Worm (Caenorhabditis elegans) whole organism, L1 larva: ENCODE data around the gene Y70C5A.2.

ENCODE experiments used
- C34B4.2 ChIP-seq: sonication (generic microtip); optimal IDR thresholded peaks from 2 replicates; lab custom pipeline; 2017; ENCODE audit warnings: mild to moderate bottlenecking, missing genetic modification characterization, missing compliant biosample characterization
- F16B12.6 ChIP-seq: fragments of 150-350 bp; optimal IDR thresholded peaks from 2 replicates; lab custom pipeline; 2014; ENCODE audit warnings: missing biosample characterization, missing genetic modification characterization
- Y116A8C.19 ChIP-seq: sonication (generic microtip); optimal IDR thresholded peaks from 2 replicates; lab custom pipeline; 2016; ENCODE audit warnings: missing compliant biosample characterization, missing genetic modification characterization, borderline replicate concordance
- aha-1 ChIP-seq: fragments of 150-350 bp; optimal IDR thresholded peaks from 2 replicates; lab custom pipeline; 2014; ENCODE audit warnings: missing biosample characterization, missing genetic modification characterization
- alr-1 ChIP-seq: fragments of 200-800 bp; sonication (Bioruptor generic); optimal IDR thresholded peaks from 2 replicates; lab custom pipeline; 2018; ENCODE audit warnings: borderline replicate concordance, mild to moderate bottlenecking, missing genetic modification characterization, missing compliant biosample characterization
- ama-1 ChIP-seq: fragments of 150-350 bp; optimal IDR thresholded peaks from 2 replicates; lab custom pipeline; 2014
- ceh-8 ChIP-seq: fragments of 200-800 bp; sonication (Bioruptor generic); optimal IDR thresholded peaks from 2 replicates; lab custom pipeline; 2018; ENCODE audit warnings: mild to moderate bottlenecking, missing genetic modification characterization, moderate library complexity, missing compliant biosample characterization
- ceh-88 ChIP-seq: fragments of 200-800 bp; sonication (Bioruptor generic); IDR thresholded peaks from 2 replicates; pipeline ENCODE4 v1.3.6; 2022; ENCODE audit warnings: missing genetic modification characterization, missing compliant biosample characterization
- ceh-90 ChIP-seq: sonication (generic microtip); optimal IDR thresholded peaks from 2 replicates; lab custom pipeline; 2016; ENCODE audit warnings: missing genetic modification characterization, missing compliant biosample characterization
- ces-1 ChIP-seq: fragments of 150-350 bp; optimal IDR thresholded peaks from 2 replicates; lab custom pipeline; 2014; ENCODE audit warnings: missing biosample characterization, missing genetic modification reagents, missing genetic modification characterization
- dsc-1 ChIP-seq: sonication (generic microtip); optimal IDR thresholded peaks from 2 replicates; lab custom pipeline; 2016; ENCODE audit warnings: mild to moderate bottlenecking, missing genetic modification characterization, missing compliant biosample characterization
- efl-1 ChIP-seq, 4 experiments: fragments of 150-350 bp; optimal IDR thresholded peaks in 3 of 4; peaks in 1 of 4; 1 replicate in 1 of 4; 2 replicates in 3 of 4; lab custom pipeline; 2014; ENCODE audit warnings: missing biosample characterization in 2 of 4, missing genetic modification characterization in 2 of 4, missing genetic modification reagents in 2 of 4
- efl-3 ChIP-seq: fragments of 200-800 bp; sonication (Bioruptor generic); optimal IDR thresholded peaks from 2 replicates; lab custom pipeline; 2018; ENCODE audit warnings: mild to moderate bottlenecking, missing genetic modification characterization, missing compliant biosample characterization
- egl-13 ChIP-seq: sonication (generic microtip); optimal IDR thresholded peaks from 2 replicates; lab custom pipeline; 2016; ENCODE audit warnings: missing genotype, missing genetic modification reagents, missing genetic modification characterization, missing compliant biosample characterization
- elt-2 ChIP-seq: sonication (generic microtip); optimal IDR thresholded peaks from 2 replicates; lab custom pipeline; 2016; ENCODE audit warnings: missing genetic modification characterization, mild to moderate bottlenecking, inconsistent platforms, missing compliant biosample characterization, missing genetic modification reagents
- elt-3 ChIP-seq, 6 experiments: fragments of 150-350 bp in 1 of 6; sonication (generic microtip); optimal IDR thresholded peaks; 2 replicates each; lab custom pipeline; 2017 to 2018; ENCODE audit warnings: missing biosample characterization in 6 of 6, missing genetic modification characterization in 6 of 6, inconsistent platforms in 1 of 6
- ets-5 ChIP-seq: fragments of 200-800 bp; sonication (Bioruptor generic); IDR thresholded peaks from 2 replicates; pipeline ENCODE4 v1.3.6; 2022; ENCODE audit warnings: missing genetic modification characterization, missing compliant biosample characterization
- fkh-4 ChIP-seq: sonication (generic microtip); optimal IDR thresholded peaks from 2 replicates; lab custom pipeline; 2016; ENCODE audit warnings: missing compliant biosample characterization, missing genetic modification characterization, borderline replicate concordance
- fkh-8 ChIP-seq: sonication (generic microtip); optimal IDR thresholded peaks from 2 replicates; lab custom pipeline; 2016; ENCODE audit warnings: mild to moderate bottlenecking, missing genetic modification characterization, missing compliant biosample characterization
- fos-1 ChIP-seq: fragments of 150-350 bp; optimal IDR thresholded peaks from 2 replicates; lab custom pipeline; 2014; ENCODE audit warnings: missing biosample characterization, missing genetic modification characterization
- grh-1 ChIP-seq: fragments of 200-800 bp; sonication (Bioruptor generic); IDR thresholded peaks from 2 replicates; pipeline ENCODE4 v1.3.6; 2022; ENCODE audit warnings: missing genetic modification reagents, missing genetic modification characterization, missing compliant biosample characterization
- hlh-17 ChIP-seq: fragments of 200-800 bp; sonication (Bioruptor generic); optimal IDR thresholded peaks from 2 replicates; lab custom pipeline; 2018; ENCODE audit warnings: missing genetic modification characterization, mild to moderate bottlenecking, missing compliant biosample characterization, moderate library complexity, borderline replicate concordance
- irx-1 ChIP-seq: sonication (generic microtip); optimal IDR thresholded peaks from 2 replicates; lab custom pipeline; 2016; ENCODE audit warnings: missing genetic modification characterization, missing compliant biosample characterization
- isw-1 ChIP-seq: fragments of 200-800 bp; sonication (Bioruptor generic); IDR thresholded peaks from 2 replicates; pipeline ENCODE4 v1.3.6; 2022; ENCODE audit warnings: missing genetic modification characterization, missing compliant biosample characterization
- lin-13 ChIP-seq: fragments of 150-350 bp; optimal IDR thresholded peaks from 2 replicates; lab custom pipeline; 2014; ENCODE audit warnings: missing biosample characterization, missing genetic modification reagents, missing genetic modification characterization
- lin-14 ChIP-seq: fragments of 200-800 bp; sonication (Bioruptor generic); optimal IDR thresholded peaks from 2 replicates; lab custom pipeline; 2018; ENCODE audit warnings: mild to moderate bottlenecking, missing genetic modification characterization, moderate library complexity, missing compliant biosample characterization
- lin-39 ChIP-seq: fragments of 150-350 bp; optimal IDR thresholded peaks from 2 replicates; lab custom pipeline; 2014; ENCODE audit warnings: missing biosample characterization, missing genetic modification reagents, missing genetic modification characterization
- lir-3 ChIP-seq: sonication (generic microtip); optimal IDR thresholded peaks from 2 replicates; lab custom pipeline; 2016; ENCODE audit warnings: mild to moderate bottlenecking, missing genetic modification characterization, moderate library complexity, missing compliant biosample characterization; ENCODE audit not compliant: poor library complexity
- lsy-2 ChIP-seq, 2 experiments: fragments of 150-350 bp; optimal IDR thresholded peaks; 2 replicates each; lab custom pipeline; 2014; ENCODE audit warnings: missing biosample characterization in 2 of 2, missing genetic modification characterization in 2 of 2
- mab-9 ChIP-seq: fragments of 200-800 bp; sonication (Bioruptor generic); IDR thresholded peaks from 2 replicates; pipeline ENCODE4 v1.3.6; 2022; ENCODE audit warnings: missing genetic modification reagents, missing genetic modification characterization, missing compliant biosample characterization
- mdl-1 ChIP-seq, 2 experiments: fragments of 150-350 bp; optimal IDR thresholded peaks; 2 replicates each; lab custom pipeline; 2014 to 2017; ENCODE audit warnings: missing biosample characterization in 2 of 2, missing genetic modification characterization in 2 of 2, inconsistent platforms in 1 of 2
- nhr-11 ChIP-seq: fragments of 150-350 bp; optimal IDR thresholded peaks from 2 replicates; lab custom pipeline; 2014; ENCODE audit warnings: missing biosample characterization, missing genetic modification characterization
- nhr-12 ChIP-seq: sonication (generic microtip); optimal IDR thresholded peaks from 2 replicates; lab custom pipeline; 2017; ENCODE audit warnings: missing biosample characterization, missing genetic modification characterization
- nhr-19 ChIP-seq: fragments of 200-800 bp; sonication (Bioruptor generic); conservative IDR thresholded peaks from 2 replicates; pipeline ENCODE4 v1.3.6; 2022; ENCODE audit warnings: missing genetic modification characterization, missing compliant biosample characterization
- nhr-20 ChIP-seq: sonication (generic microtip); optimal IDR thresholded peaks from 2 replicates; lab custom pipeline; 2016; ENCODE audit warnings: mild to moderate bottlenecking, missing genetic modification characterization, missing compliant biosample characterization
- nhr-237 ChIP-seq: fragments of 150-350 bp; optimal IDR thresholded peaks from 2 replicates; lab custom pipeline; 2014; ENCODE audit warnings: missing biosample characterization, missing genetic modification characterization
- nhr-28 ChIP-seq: fragments of 150-350 bp; optimal IDR thresholded peaks from 2 replicates; lab custom pipeline; 2014; ENCODE audit warnings: missing biosample characterization, missing genetic modification characterization
- nhr-47 ChIP-seq: sonication (generic microtip); optimal IDR thresholded peaks from 2 replicates; lab custom pipeline; 2016; ENCODE audit warnings: mild to moderate bottlenecking, missing genetic modification characterization, moderate library complexity, missing compliant biosample characterization
- nhr-71 ChIP-seq: sonication (generic microtip); optimal IDR thresholded peaks from 2 replicates; lab custom pipeline; 2016; ENCODE audit warnings: mild to moderate bottlenecking, missing genetic modification characterization, moderate library complexity, missing compliant biosample characterization
- nhr-84 ChIP-seq: sonication (generic microtip); optimal IDR thresholded peaks from 2 replicates; lab custom pipeline; 2017; ENCODE audit warnings: missing biosample characterization, missing genetic modification characterization
- nhr-85 ChIP-seq: sonication (generic microtip); peaks from one replicate; lab custom pipeline; 2016; ENCODE audit warnings: missing genetic modification characterization, inconsistent platforms, missing compliant biosample characterization
- nhr-90 ChIP-seq: sonication (generic microtip); optimal IDR thresholded peaks from 2 replicates; lab custom pipeline; 2016; ENCODE audit warnings: mild to moderate bottlenecking, missing genetic modification characterization, missing compliant biosample characterization; ENCODE audit not compliant: poor library complexity
- pag-3 ChIP-seq: sonication (generic microtip); optimal IDR thresholded peaks from 2 replicates; lab custom pipeline; 2017; ENCODE audit warnings: missing genetic modification characterization, mild to moderate bottlenecking, missing compliant biosample characterization, antibody characterized with exemption, borderline replicate concordance; ENCODE audit not compliant: insufficient read depth
- skn-1 ChIP-seq: fragments of 150-350 bp; optimal IDR thresholded peaks from 2 replicates; lab custom pipeline; 2014; ENCODE audit warnings: missing biosample characterization, missing genetic modification characterization
- snpc-4 ChIP-seq: fragments of 150-350 bp; optimal IDR thresholded peaks from 2 replicates; lab custom pipeline; 2014; ENCODE audit warnings: missing biosample characterization, missing genetic modification characterization
- snu-23 ChIP-seq: sonication (generic microtip); optimal IDR thresholded peaks from 2 replicates; lab custom pipeline; 2016; ENCODE audit warnings: missing genetic modification characterization, missing compliant biosample characterization
- sox-4 ChIP-seq: sonication (generic microtip); optimal IDR thresholded peaks from 2 replicates; lab custom pipeline; 2016; ENCODE audit warnings: missing genetic modification characterization, missing compliant biosample characterization
- sup-37 ChIP-seq: fragments of 200-800 bp; sonication (Bioruptor generic); optimal IDR thresholded peaks from 2 replicates; lab custom pipeline; 2018; ENCODE audit warnings: mild to moderate bottlenecking, missing genetic modification characterization, missing compliant biosample characterization
- tlp-1 ChIP-seq: fragments of 150-350 bp; optimal IDR thresholded peaks from 2 replicates; lab custom pipeline; 2014; ENCODE audit warnings: missing biosample characterization, missing genetic modification characterization
- unc-30 ChIP-seq: sonication (generic microtip); optimal IDR thresholded peaks from 2 replicates; lab custom pipeline; 2017; ENCODE audit warnings: missing biosample characterization, missing genetic modification characterization
- unc-98 ChIP-seq: fragments of 200-800 bp; sonication (Bioruptor generic); IDR thresholded peaks from 2 replicates; pipeline ENCODE4 v1.3.6; 2022; ENCODE audit warnings: missing genetic modification characterization, missing compliant biosample characterization
- zip-4 ChIP-seq: fragments of 200-800 bp; sonication (Bioruptor generic); optimal IDR thresholded peaks from 2 replicates; lab custom pipeline; 2018; ENCODE audit warnings: mild to moderate bottlenecking, missing genetic modification characterization, moderate library complexity, missing compliant biosample characterization
- ztf-11 ChIP-seq, 2 experiments: sonication (generic microtip); optimal IDR thresholded peaks; 2 replicates each; lab custom pipeline; 2016 to 2017; ENCODE audit warnings: missing genetic modification characterization in 2 of 2, missing biosample characterization in 1 of 2, missing compliant biosample characterization in 1 of 2

Y70C5A.2 gene

DNA sequence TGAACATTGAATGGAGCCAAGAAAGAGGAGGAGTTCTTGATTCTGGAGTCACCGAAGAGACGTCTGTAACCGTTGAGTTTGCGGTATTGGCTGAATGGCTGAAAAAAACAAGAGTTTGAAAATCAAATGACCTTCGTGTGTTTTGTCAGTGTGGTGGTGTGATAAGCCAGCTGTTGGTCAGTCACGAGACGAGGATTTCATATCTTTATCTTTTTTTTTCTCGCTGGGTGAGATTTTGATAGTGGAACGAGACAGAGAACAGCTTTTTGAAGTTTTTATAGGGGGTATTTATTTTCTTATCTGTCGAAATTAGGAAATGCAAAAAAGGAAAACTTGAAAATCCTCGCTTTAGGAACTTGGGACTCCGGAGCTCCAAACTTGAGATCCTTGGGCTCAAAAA lies 28.5 kb downstream of the Y70C5A.2 start:
- TF ChIP-seq lsy-2 (tag; optimal IDR thresholded peaks at IDR 0.05; lab: Kevin White, UChicago) (peak; percentile 16), lir-3 (tag; lab: Kevin White, UChicago) (peak; percentile 12), mab-9 (GFP tag; lab: Robert Waterston, UW) (no peak), skn-1 (tag; lab: Kevin White, UChicago) (no peak), nhr-90 (tag; lab: Kevin White, UChicago) (no peak), nhr-237 (no peak), nhr-47 (tag; lab: Kevin White, UChicago) (no peak), elt-3 (tag; optimal IDR thresholded peaks at IDR 0.05; lab: Kevin White, UChicago) (peak in 1 of 6 experiments; percentile 47), ets-5 (GFP tag; lab: Robert Waterston, UW) (no peak), egl-13 (tag; lab: Kevin White, UChicago) (no peak), alr-1 (tag; lab: Kevin White, UChicago) (no peak), hlh-17 (GFP tag; lab: Kevin White, UChicago) (no peak), unc-98 (GFP tag; lab: Robert Waterston, UW) (no peak), zip-4 (no peak), sox-4 (tag; lab: Kevin White, UChicago) (no peak), lin-13 (GFP tag; lab: Kevin White, UChicago) (no peak), efl-3 (GFP tag; lab: Kevin White, UChicago) (no peak), mdl-1 (tag; optimal IDR thresholded peaks at IDR 0.05; lab: Kevin White, UChicago) (no peak), nhr-84 (tag; lab: Kevin White, UChicago) (no peak), nhr-71 (tag; lab: Kevin White, UChicago) (peak; percentile 60), sup-37 (GFP tag; lab: Kevin White, UChicago) (no peak), nhr-85 (no peak), snu-23 (GFP tag; lab: Kevin White, UChicago) (peak; percentile 30), C34B4.2 (tag; lab: Kevin White, UChicago) (no peak), ztf-11 (tag; optimal IDR thresholded peaks at IDR 0.05; lab: Kevin White, UChicago) (no peak), snpc-4 (tag; lab: Kevin White, UChicago) (no peak), nhr-28 (tag; lab: Kevin White, UChicago) (no peak), ces-1 (GFP tag; lab: Kevin White, UChicago) (no peak), tlp-1 (tag; lab: Kevin White, UChicago) (no peak), Y116A8C.19 (no peak), fos-1 (tag; lab: Kevin White, UChicago) (no peak), grh-1 (GFP tag; lab: Robert Waterston, UW) (no peak), irx-1 (tag; lab: Kevin White, UChicago) (no peak), nhr-12 (tag; lab: Kevin White, UChicago) (no peak), isw-1 (GFP tag; lab: Robert Waterston, UW) (no peak), ceh-90 (no peak), lin-39 (tag; lab: Kevin White, UChicago) (no peak), aha-1 (tag; lab: Kevin White, UChicago) (no peak), nhr-20 (no peak), nhr-11 (tag; lab: Kevin White, UChicago) (no peak), lin-14 (GFP tag; lab: Kevin White, UChicago) (peak; percentile 41), ceh-88 (GFP tag; lab: Robert Waterston, UW) (no peak), ceh-8 (GFP tag; lab: Kevin White, UChicago) (no peak), ama-1 (lab: Kevin White, UChicago) (no peak), elt-2 (tag; lab: Kevin White, UChicago) (no peak), fkh-8 (tag; lab: Kevin White, UChicago) (no peak), pag-3 (tag; lab: Kevin White, UChicago) (no peak), unc-30 (no peak), F16B12.6 (tag; lab: Kevin White, UChicago) (no peak), efl-1 (optimal IDR thresholded peaks at IDR 0.05; lab: Kevin White, UChicago) (no peak), efl-1 (GFP tag; optimal IDR thresholded peaks at IDR 0.05 in 1 of 2; lab: Kevin White, UChicago) (no peak), dsc-1 (tag; lab: Kevin White, UChicago) (no peak), nhr-19 (GFP tag; lab: Robert Waterston, UW) (peak; percentile 48), fkh-4 (tag; lab: Kevin White, UChicago) (no peak)
